Worm (Caenorhabditis elegans) whole organism, L3 larva: ENCODE data around the gene R11G1.11.
A peak's percentile ranks its signal among the peaks of the same experiment; 100 is the strongest.

ENCODE experiments used
- R02D3.7 ChIP-seq: fragments of 150-350 bp; optimal IDR thresholded peaks from 2 replicates; lab custom pipeline; 2014; ENCODE audit warnings: missing biosample characterization, missing genetic modification characterization
- ZK546.5 ChIP-seq: sonication (generic microtip); optimal IDR thresholded peaks from 2 replicates; lab custom pipeline; 2017; ENCODE audit warnings: missing biosample characterization, missing genetic modification characterization
- ama-1 ChIP-seq: fragments of 150-350 bp; optimal IDR thresholded peaks from 2 replicates; lab custom pipeline; 2018
- ceh-16 ChIP-seq: sonication (generic microtip); optimal IDR thresholded peaks from 2 replicates; lab custom pipeline; 2017; ENCODE audit warnings: missing biosample characterization, missing genetic modification characterization
- ceh-28 ChIP-seq: fragments of 150-350 bp; optimal IDR thresholded peaks from 2 replicates; lab custom pipeline; 2014; ENCODE audit warnings: missing biosample characterization, missing genetic modification reagents, missing genetic modification characterization
- ceh-82 ChIP-seq: fragments of 150-350 bp; optimal IDR thresholded peaks from 2 replicates; lab custom pipeline; 2014; ENCODE audit warnings: missing biosample characterization, missing genetic modification characterization
- daf-12 ChIP-seq: fragments of 150-350 bp; optimal IDR thresholded peaks from 2 replicates; lab custom pipeline; 2014; ENCODE audit warnings: missing biosample characterization, missing genetic modification reagents, missing genetic modification characterization
- egl-27 ChIP-seq: sonication (generic microtip); optimal IDR thresholded peaks from 4 replicates; lab custom pipeline; 2017; ENCODE audit warnings: missing biosample characterization, missing genetic modification reagents, missing genetic modification characterization
- egl-5 ChIP-seq: fragments of 150-350 bp; optimal IDR thresholded peaks from 2 replicates; lab custom pipeline; 2017; ENCODE audit warnings: missing biosample characterization, missing genetic modification reagents, missing genetic modification characterization, inconsistent platforms
- elt-1 ChIP-seq: fragments of 150-350 bp; optimal IDR thresholded peaks from 2 replicates; lab custom pipeline; 2014; ENCODE audit warnings: missing biosample characterization, missing genetic modification characterization
- elt-3 ChIP-seq, 3 experiments: fragments of 150-350 bp in 1 of 3; sonication (generic microtip) in 2 of 3; optimal IDR thresholded peaks; 2 replicates in 2 of 3; 4 replicates in 1 of 3; lab custom pipeline; 2014 to 2017; ENCODE audit warnings: missing biosample characterization in 3 of 3, missing genetic modification characterization in 3 of 3
- eor-1 ChIP-seq, 2 experiments: fragments of 150-350 bp; optimal IDR thresholded peaks; 2 replicates each; lab custom pipeline; 2014 to 2018; ENCODE audit warnings: missing biosample characterization in 2 of 2, missing genetic modification characterization in 2 of 2
- fkh-10 ChIP-seq: sonication (generic microtip); optimal IDR thresholded peaks from 2 replicates; lab custom pipeline; 2017; ENCODE audit warnings: missing biosample characterization, missing genetic modification reagents, missing genetic modification characterization
- fkh-2 ChIP-seq: fragments of 150-350 bp; optimal IDR thresholded peaks from 2 replicates; lab custom pipeline; 2014; ENCODE audit warnings: missing biosample characterization, missing genetic modification reagents, missing genetic modification characterization
- fos-1 ChIP-seq: fragments of 150-350 bp; optimal IDR thresholded peaks from 2 replicates; lab custom pipeline; 2014; ENCODE audit warnings: missing biosample characterization, missing genetic modification characterization
- hmg-11 ChIP-seq: sonication (generic microtip); optimal IDR thresholded peaks from 2 replicates; lab custom pipeline; 2016; ENCODE audit warnings: missing genetic modification characterization, missing compliant biosample characterization
- jun-1 ChIP-seq: fragments of 150-350 bp; optimal IDR thresholded peaks from 2 replicates; lab custom pipeline; 2014; ENCODE audit warnings: missing biosample characterization, missing genetic modification reagents, missing genetic modification characterization
- lin-39 ChIP-seq: fragments of 150-350 bp; optimal IDR thresholded peaks from 2 replicates; lab custom pipeline; 2018; ENCODE audit warnings: missing biosample characterization, missing genetic modification reagents, missing genetic modification characterization
- lsy-12 ChIP-seq: sonication (generic microtip); optimal IDR thresholded peaks from 2 replicates; lab custom pipeline; 2016; ENCODE audit warnings: mild to moderate bottlenecking, missing genetic modification characterization, missing compliant biosample characterization
- mdl-1 ChIP-seq: fragments of 150-350 bp; optimal IDR thresholded peaks from 2 replicates; lab custom pipeline; 2014; ENCODE audit warnings: missing biosample characterization, missing genetic modification characterization
- mml-1 ChIP-seq: fragments of 150-350 bp; sonication (generic microtip); optimal IDR thresholded peaks from 3 replicates; lab custom pipeline; 2014; ENCODE audit warnings: missing biosample characterization, missing genetic modification characterization
- nfya-1 ChIP-seq: sonication (generic microtip); optimal IDR thresholded peaks from 2 replicates; lab custom pipeline; 2017; ENCODE audit warnings: missing genetic modification characterization, mild to moderate bottlenecking, missing compliant biosample characterization, antibody characterized with exemption, moderate library complexity; ENCODE audit not compliant: insufficient read depth
- nhr-12 ChIP-seq: fragments of 150-350 bp; optimal IDR thresholded peaks from 2 replicates; lab custom pipeline; 2014; ENCODE audit warnings: missing biosample characterization, missing genetic modification characterization
- nhr-23 ChIP-seq: fragments of 150-350 bp; optimal IDR thresholded peaks from 2 replicates; lab custom pipeline; 2014; ENCODE audit warnings: missing biosample characterization, missing genetic modification reagents, missing genetic modification characterization
- nhr-28 ChIP-seq: fragments of 150-350 bp; optimal IDR thresholded peaks from 2 replicates; lab custom pipeline; 2014; ENCODE audit warnings: missing biosample characterization, missing genetic modification characterization
- nhr-43 ChIP-seq: sonication (generic microtip); optimal IDR thresholded peaks from 2 replicates; lab custom pipeline; 2016; ENCODE audit warnings: mild to moderate bottlenecking, missing genetic modification characterization, missing compliant biosample characterization; ENCODE audit not compliant: poor library complexity, severe bottlenecking
- nhr-67 ChIP-seq: fragments of 150-350 bp; optimal IDR thresholded peaks from 2 replicates; lab custom pipeline; 2014; ENCODE audit warnings: missing biosample characterization, missing genetic modification characterization
- nhr-76 ChIP-seq: fragments of 150-350 bp; sonication (generic microtip); optimal IDR thresholded peaks from 5 replicates; lab custom pipeline; 2014; ENCODE audit warnings: missing biosample characterization, missing genetic modification characterization
- nhr-77 ChIP-seq: fragments of 150-350 bp; optimal IDR thresholded peaks from 2 replicates; lab custom pipeline; 2014; ENCODE audit warnings: missing biosample characterization, missing genetic modification characterization
- pha-4 ChIP-seq: fragments of 150-350 bp; optimal IDR thresholded peaks from 2 replicates; lab custom pipeline; 2014; ENCODE audit warnings: missing biosample characterization, missing genetic modification reagents, missing genetic modification characterization
- pqm-1 ChIP-seq: fragments of 150-350 bp; optimal IDR thresholded peaks from 2 replicates; lab custom pipeline; 2017; ENCODE audit warnings: missing biosample characterization, missing genetic modification characterization, inconsistent platforms
- sea-2 ChIP-seq: fragments of 150-350 bp; sonication (generic microtip); optimal IDR thresholded peaks from 4 replicates; lab custom pipeline; 2014; ENCODE audit warnings: missing biosample characterization, missing genetic modification reagents, missing genetic modification characterization
- skn-1 ChIP-seq: fragments of 150-350 bp; optimal IDR thresholded peaks from 2 replicates; lab custom pipeline; 2014; ENCODE audit warnings: missing biosample characterization, missing genetic modification characterization
- snpc-4 ChIP-seq: fragments of 150-350 bp; optimal IDR thresholded peaks from 2 replicates; lab custom pipeline; 2014; ENCODE audit warnings: missing biosample characterization, missing genetic modification characterization
- tbx-2 ChIP-seq: sonication (generic microtip); optimal IDR thresholded peaks from 2 replicates; lab custom pipeline; 2016; ENCODE audit warnings: mild to moderate bottlenecking, missing genetic modification characterization, missing compliant biosample characterization
- unc-39 ChIP-seq: sonication (generic microtip); optimal IDR thresholded peaks from 4 replicates; lab custom pipeline; 2017; ENCODE audit warnings: missing biosample characterization, missing genetic modification characterization
- unc-62 ChIP-seq: fragments of 150-350 bp; sonication (generic microtip); optimal IDR thresholded peaks from 4 replicates; lab custom pipeline; 2014; ENCODE audit warnings: missing biosample characterization, missing genetic modification reagents, missing genetic modification characterization
- zag-1 ChIP-seq: fragments of 150-350 bp; optimal IDR thresholded peaks from 2 replicates; lab custom pipeline; 2014; ENCODE audit warnings: missing biosample characterization, missing genetic modification characterization
- ztf-4 ChIP-seq: fragments of 150-350 bp; optimal IDR thresholded peaks from 2 replicates; lab custom pipeline; 2014; ENCODE audit warnings: missing biosample characterization, missing genetic modification characterization

Gene R11G1.11

DNA sequence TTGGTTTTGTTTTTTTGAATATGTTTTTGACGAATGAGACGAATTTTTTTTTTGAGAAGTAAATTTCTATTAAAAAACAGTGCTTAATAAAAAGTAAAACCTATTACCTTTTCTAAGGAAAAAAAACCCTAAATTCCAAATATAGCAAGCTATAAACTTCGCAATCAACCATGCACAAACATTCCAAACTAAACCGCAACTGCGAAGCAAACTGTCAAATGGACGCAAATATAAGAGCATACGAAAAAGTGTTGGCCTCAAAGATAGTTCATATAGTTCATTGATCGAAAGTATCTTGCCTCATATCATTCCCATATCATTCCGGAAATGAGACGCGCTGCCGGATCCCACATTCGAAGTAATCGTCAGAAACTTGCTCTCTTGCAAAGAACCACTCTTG is 41.9 kb downstream of the R11G1.11 start, which contains the start of gene C01C4.3:
Gene C01C4.3 (plus strand): TSS at position 301 of the 400 bp plus-strand sequence.
- no peak for TF ChIP-seq ZK546.5 (tag; lab: Kevin White, UChicago)
- no peak for TF ChIP-seq egl-27 (tag; lab: Kevin White, UChicago)
- no peak for TF ChIP-seq egl-5 (tag; lab: Kevin White, UChicago)
- no peak for TF ChIP-seq mml-1
- TF ChIP-seq R02D3.7 (tag; lab: Kevin White, UChicago) = no peak
- TF ChIP-seq mdl-1 (tag; lab: Kevin White, UChicago) = no peak
- TF ChIP-seq pha-4 (tag; lab: Kevin White, UChicago) = no peak
- no peak for TF ChIP-seq nhr-67 (tag; lab: Kevin White, UChicago)
- no peak for TF ChIP-seq fkh-2 (tag; lab: Kevin White, UChicago)
- TF ChIP-seq nhr-12 (tag; lab: Kevin White, UChicago) = no peak
- TF ChIP-seq elt-3 (tag; optimal IDR thresholded peaks at IDR 0.05; lab: Kevin White, UChicago) = no peak
- TF ChIP-seq ama-1 (lab: Kevin White, UChicago) = no peak

DNA sequence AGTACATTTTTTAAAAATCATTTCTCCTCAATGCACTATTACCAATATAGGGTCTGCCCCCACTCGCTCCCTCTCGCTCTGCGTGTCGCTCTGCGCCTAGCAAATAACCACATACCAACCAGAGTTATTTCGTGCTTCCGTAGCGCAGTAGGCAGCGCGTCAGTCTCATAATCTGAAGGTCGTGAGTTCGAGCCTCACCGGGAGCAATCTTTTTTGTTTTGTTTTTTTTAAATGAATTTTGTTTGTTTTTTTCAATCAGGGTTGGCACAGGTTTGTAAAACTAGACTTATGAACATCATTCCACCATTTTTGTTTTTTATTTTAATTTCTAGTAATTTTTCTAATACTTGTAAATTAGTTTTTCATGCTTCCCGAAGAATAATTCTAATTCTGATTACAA is 42.9 kb downstream of the R11G1.11 start:
- TF ChIP-seq egl-27 (tag; lab: Kevin White, UChicago) (no peak), nhr-43 (tag; lab: Kevin White, UChicago) (peak; percentile 57), ceh-82 (peak; percentile 51), eor-1 (tag; optimal IDR thresholded peaks at IDR 0.05; lab: Kevin White, UChicago) (no peak), lsy-12 (tag; lab: Kevin White, UChicago) (peak; percentile 62), pqm-1 (tag; lab: Kevin White, UChicago) (peak; percentile 19), jun-1 (no peak), ceh-16 (no peak), fkh-2 (tag; lab: Kevin White, UChicago) (no peak), nhr-23 (tag; lab: Kevin White, UChicago) (no peak), fos-1 (tag; lab: Kevin White, UChicago) (no peak), R02D3.7 (tag; lab: Kevin White, UChicago) (no peak), mml-1 (no peak), ceh-28 (tag; lab: Kevin White, UChicago) (no peak), ztf-4 (no peak), ama-1 (lab: Kevin White, UChicago) (no peak), daf-12 (tag; lab: Kevin White, UChicago) (no peak), nfya-1 (tag; lab: Kevin White, UChicago) (peak; percentile 38), elt-1 (tag; lab: Kevin White, UChicago) (no peak), nhr-76 (tag; lab: Kevin White, UChicago) (no peak), nhr-28 (tag; lab: Kevin White, UChicago) (no peak), snpc-4 (no peak), sea-2 (no peak), pha-4 (tag; lab: Kevin White, UChicago) (peak; percentile 60), zag-1 (peak; percentile 10), lin-39 (tag; lab: Kevin White, UChicago) (peak; percentile 74), hmg-11 (tag; lab: Kevin White, UChicago) (peak; percentile 94), tbx-2 (tag; lab: Kevin White, UChicago) (peak; percentile 57)
- TF ChIP-seq, all 47 proteins: peak for 10

DNA sequence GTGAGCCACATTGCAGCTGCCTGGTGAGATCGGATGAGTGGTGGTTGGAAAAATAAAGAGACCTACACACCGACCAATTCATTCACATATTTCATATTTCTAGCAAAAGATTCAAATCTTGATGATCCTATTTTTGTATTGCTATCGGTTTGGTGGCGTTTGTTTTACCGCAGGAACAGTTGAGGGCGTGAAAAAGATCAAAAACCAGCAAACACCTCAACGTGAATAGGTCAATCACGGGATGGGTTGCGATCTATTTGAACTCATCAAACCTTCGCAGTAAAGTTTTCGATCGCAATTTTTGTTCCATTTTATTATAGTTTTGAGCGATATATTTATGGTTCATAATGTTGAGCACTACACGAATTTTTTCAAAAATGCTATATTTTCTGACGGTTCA is 47.1 kb downstream of the R11G1.11 start:
- TF ChIP-seq ama-1 (lab: Kevin White, UChicago) = no peak
- TF ChIP-seq tbx-2 (tag; lab: Kevin White, UChicago) = no peak
- no peak for TF ChIP-seq ceh-28 (tag; lab: Kevin White, UChicago)
- TF ChIP-seq unc-62 (GFP tag; lab: Kevin White, UChicago) = no peak
- TF ChIP-seq hmg-11 (tag; lab: Kevin White, UChicago) = no peak
- no peak for TF ChIP-seq ceh-82
- TF ChIP-seq sea-2 = no peak
- TF ChIP-seq nhr-77 (tag; lab: Kevin White, UChicago) = no peak
- no peak for TF ChIP-seq ZK546.5 (tag; lab: Kevin White, UChicago)
- TF ChIP-seq skn-1 (tag; lab: Kevin White, UChicago) = no peak
- no peak for TF ChIP-seq unc-39 (tag; lab: Kevin White, UChicago)
- no peak for TF ChIP-seq zag-1
- no peak for TF ChIP-seq nhr-67 (tag; lab: Kevin White, UChicago)
- no peak for TF ChIP-seq elt-3 (tag; optimal IDR thresholded peaks at IDR 0.05; lab: Kevin White, UChicago)
- no peak for TF ChIP-seq pqm-1 (tag; lab: Kevin White, UChicago)
- no peak for TF ChIP-seq fkh-10 (GFP tag; lab: Kevin White, UChicago)
- TF ChIP-seq nhr-12 (tag; lab: Kevin White, UChicago) = no peak
- TF ChIP-seq nhr-43 (tag; lab: Kevin White, UChicago) = no peak
